Fruit fly (Drosophila melanogaster) whole organism, embryonic: Measurements from ENCODE around the gene CG4942.

ENCODE experiments used
- Ada2b ChIP-seq: fragments of 200-800 bp; sonication (Bioruptor generic); IDR thresholded peaks from 2 replicates; pipeline ENCODE4 v1.3.6; 2022; ENCODE audit warnings: missing biosample characterization, missing genetic modification characterization
- Antp ChIP-seq: fragments of 200-800 bp; sonication (Bioruptor generic); optimal IDR thresholded peaks from 3 replicates; lab custom pipeline; 2016; ENCODE audit warnings: missing biosample characterization, missing genetic modification characterization
- Bgb ChIP-seq: fragments of 200-800 bp; sonication (Bioruptor generic); IDR thresholded peaks from 2 replicates; pipeline ENCODE4 v1.3.6; 2022; ENCODE audit warnings: missing biosample characterization, missing genetic modification characterization; ENCODE audit not compliant: partially characterized antibody
- CG10274 ChIP-seq: fragments of 200-800 bp; sonication (Bioruptor generic); optimal IDR thresholded peaks from 3 replicates; lab custom pipeline; 2017; ENCODE audit warnings: missing biosample characterization, mild to moderate bottlenecking, missing genetic modification characterization
- CG10321 ChIP-seq: fragments of 200-800 bp; sonication (Bioruptor generic); IDR thresholded peaks from 2 replicates; pipeline ENCODE4 v1.3.6; 2022; ENCODE audit warnings: missing biosample characterization, missing genetic modification characterization
- CG10654 ChIP-seq: fragments of 200-800 bp; sonication (Bioruptor generic); optimal IDR thresholded peaks from 2 replicates; lab custom pipeline; 2016; ENCODE audit warnings: missing biosample characterization, missing genetic modification characterization
- CG11695 ChIP-seq: fragments of 200-800 bp; sonication (Bioruptor generic); IDR thresholded peaks from 3 replicates; pipeline ENCODE4 v1.3.6; 2022; ENCODE audit warnings: missing biosample characterization, missing genetic modification characterization
- CG11696 ChIP-seq: fragments of 200-800 bp; sonication (Bioruptor generic); IDR thresholded peaks from 2 replicates; pipeline ENCODE4 v1.3.6; 2022; ENCODE audit warnings: missing biosample characterization, missing genetic modification characterization
- CG12219 ChIP-seq: fragments of 200-800 bp; sonication (Bioruptor generic); optimal IDR thresholded peaks from 3 replicates; lab custom pipeline; 2018; ENCODE audit warnings: missing biosample characterization, mild to moderate bottlenecking, missing genetic modification characterization
- CG15011 ChIP-seq: fragments of 200-800 bp; sonication (Bioruptor generic); optimal IDR thresholded peaks from 3 replicates; lab custom pipeline; 2018; ENCODE audit warnings: missing biosample characterization, mild to moderate bottlenecking, missing genetic modification characterization
- CG18476 ChIP-seq: fragments of 200-800 bp; sonication (Bioruptor generic); optimal IDR thresholded peaks from 2 replicates; lab custom pipeline; 2016; ENCODE audit warnings: missing biosample characterization, mild to moderate bottlenecking, missing genetic modification characterization
- CG2889 ChIP-seq: fragments of 200-800 bp; sonication (Bioruptor generic); IDR thresholded peaks from 3 replicates; pipeline ENCODE4 v1.3.6; 2022; ENCODE audit warnings: missing biosample characterization, missing genetic modification characterization
- CG31224 ChIP-seq: fragments of 200-800 bp; sonication (Bioruptor generic); IDR thresholded peaks from 2 replicates; pipeline ENCODE4 v1.3.6; 2022; ENCODE audit warnings: missing biosample characterization, missing genetic modification characterization
- CG31441 ChIP-seq: fragments of 200-800 bp; sonication (Bioruptor generic); IDR thresholded peaks from 2 replicates; pipeline ENCODE4 v1.3.6; 2022; ENCODE audit warnings: missing biosample characterization, missing genetic modification characterization
- CG34376 ChIP-seq: fragments of 200-800 bp; sonication (Bioruptor generic); optimal IDR thresholded peaks from 2 replicates; lab custom pipeline; 2018; ENCODE audit warnings: missing biosample characterization, mild to moderate bottlenecking, missing genetic modification characterization
- CG4820 ChIP-seq: fragments of 200-800 bp; sonication (Bioruptor generic); optimal IDR thresholded peaks from 3 replicates; lab custom pipeline; 2016; ENCODE audit warnings: missing biosample characterization, missing genetic modification characterization
- CG4854 ChIP-seq: fragments of 200-800 bp; sonication (Bioruptor generic); optimal IDR thresholded peaks from 2 replicates; lab custom pipeline; 2016; ENCODE audit warnings: missing biosample characterization, missing genetic modification characterization, inconsistent platforms
- CG5180 ChIP-seq: fragments of 200-800 bp; sonication (Bioruptor generic); optimal IDR thresholded peaks from 3 replicates; lab custom pipeline; 2017; ENCODE audit warnings: missing biosample characterization, missing genetic modification characterization, mild to moderate bottlenecking, moderate library complexity, missing genetic modification reagents
- CG8089 ChIP-seq: fragments of 200-800 bp; sonication (Bioruptor generic); optimal IDR thresholded peaks from 3 replicates; lab custom pipeline; 2016; ENCODE audit warnings: missing biosample characterization, missing genetic modification characterization
- CG8359 ChIP-seq: fragments of 200-800 bp; sonication (Bioruptor generic); optimal IDR thresholded peaks from 2 replicates; lab custom pipeline; 2017; ENCODE audit warnings: missing biosample characterization, mild to moderate bottlenecking, missing genetic modification characterization, borderline replicate concordance
- CG9437 ChIP-seq: fragments of 200-800 bp; sonication (Bioruptor generic); optimal IDR thresholded peaks from 2 replicates; lab custom pipeline; 2018; ENCODE audit warnings: missing biosample characterization, mild to moderate bottlenecking, missing genetic modification characterization
- Chrac-16 ChIP-seq: fragments of 200-800 bp; sonication (Bioruptor generic); optimal IDR thresholded peaks from 3 replicates; lab custom pipeline; 2016; ENCODE audit warnings: missing biosample characterization, missing genetic modification characterization
- CkIIα-i1 ChIP-seq: fragments of 200-800 bp; sonication (Bioruptor generic); IDR thresholded peaks from 2 replicates; pipeline ENCODE4 v1.3.6; 2022; ENCODE audit warnings: missing biosample characterization, missing genetic modification characterization
- CrebB ChIP-seq: fragments of 200-800 bp; sonication (Bioruptor generic); optimal IDR thresholded peaks from 3 replicates; lab custom pipeline; 2018; ENCODE audit warnings: missing biosample characterization, mild to moderate bottlenecking, missing genetic modification characterization
- Deaf1 ChIP-seq: fragments of 200-800 bp; optimal IDR thresholded peaks from 3 replicates; lab custom pipeline; 2019; ENCODE audit warnings: missing biosample characterization, mild to moderate bottlenecking, missing genetic modification characterization, moderate library complexity
- ERR ChIP-seq: fragments of 200-800 bp; sonication (Bioruptor generic); optimal IDR thresholded peaks from 2 replicates; lab custom pipeline; 2016; ENCODE audit warnings: missing biosample characterization, missing genetic modification characterization
- Lhr ChIP-seq: fragments of 200-800 bp; sonication (Bioruptor generic); optimal IDR thresholded peaks from 3 replicates; lab custom pipeline; 2017; ENCODE audit warnings: mild to moderate bottlenecking, missing biosample characterization, missing genetic modification reagents, missing genetic modification characterization
- NK7.1 ChIP-seq: fragments of 200-800 bp; sonication (Bioruptor generic); optimal IDR thresholded peaks from 3 replicates; lab custom pipeline; 2016; ENCODE audit warnings: missing biosample characterization, missing genetic modification characterization
- Side ChIP-seq: fragments of 200-800 bp; sonication (Bioruptor generic); optimal IDR thresholded peaks from 2 replicates; lab custom pipeline; 2016; ENCODE audit warnings: missing biosample characterization, missing genetic modification characterization
- Sry-δ ChIP-seq: fragments of 200-800 bp; sonication (Bioruptor generic); optimal IDR thresholded peaks from 2 replicates; lab custom pipeline; 2016; ENCODE audit warnings: missing biosample characterization, missing genetic modification characterization
- Usf ChIP-seq: fragments of 200-800 bp; sonication (Bioruptor generic); optimal IDR thresholded peaks from 2 replicates; lab custom pipeline; 2017; ENCODE audit warnings: missing genotype, missing biosample characterization, missing genetic modification characterization
- ac ChIP-seq: fragments of 200-800 bp; sonication (Bioruptor generic); optimal IDR thresholded peaks from 3 replicates; lab custom pipeline; 2017; ENCODE audit warnings: missing biosample characterization, mild to moderate bottlenecking, missing genetic modification characterization
- aop ChIP-seq: fragments of 200-800 bp; sonication (Bioruptor generic); IDR thresholded peaks from 2 replicates; pipeline ENCODE4 v1.3.6; 2022; ENCODE audit warnings: missing biosample characterization, missing genetic modification characterization
- ara ChIP-seq: fragments of 200-800 bp; sonication (Bioruptor generic); IDR thresholded peaks from 2 replicates; pipeline ENCODE4 v1.3.6; 2022; ENCODE audit warnings: missing biosample characterization, missing genetic modification characterization
- ash1 ChIP-seq: fragments of 200-800 bp; sonication (Bioruptor generic); optimal IDR thresholded peaks from 2 replicates; lab custom pipeline; 2018; ENCODE audit warnings: missing biosample characterization, mild to moderate bottlenecking, missing genetic modification characterization
- bowl ChIP-seq: fragments of 200-800 bp; sonication (Bioruptor generic); IDR thresholded peaks from 2 replicates; pipeline ENCODE4 v1.3.6; 2022; ENCODE audit warnings: missing biosample characterization, missing genetic modification characterization
- br ChIP-seq: fragments of >200 bp; optimal IDR thresholded peaks from 2 replicates; lab custom pipeline; 2017
- cg ChIP-seq: fragments of 200-800 bp; sonication (Bioruptor generic); optimal IDR thresholded peaks from 3 replicates; lab custom pipeline; 2019; ENCODE audit warnings: missing biosample characterization, mild to moderate bottlenecking, missing genetic modification characterization, moderate library complexity
- chif ChIP-seq, 2 experiments: fragments of 200-800 bp; sonication (Bioruptor generic); optimal IDR thresholded peaks; 3 replicates each; lab custom pipeline; 2016; ENCODE audit warnings: missing biosample characterization in 2 of 2, missing genetic modification characterization in 2 of 2
- crp ChIP-seq, 2 experiments: fragments of 200-800 bp; sonication (Bioruptor generic); optimal IDR thresholded peaks; 2 replicates in 1 of 2; 3 replicates in 1 of 2; lab custom pipeline; 2017; ENCODE audit warnings: missing biosample characterization in 2 of 2, missing genetic modification characterization in 2 of 2, mild to moderate bottlenecking in 1 of 2, moderate library complexity in 1 of 2
- danr ChIP-seq: fragments of 200-800 bp; sonication (Bioruptor generic); IDR thresholded peaks from 2 replicates; pipeline ENCODE4 v1.3.6; 2022; ENCODE audit warnings: missing biosample characterization, missing genetic modification characterization
- dati ChIP-seq: fragments of 200-800 bp; sonication (Bioruptor generic); IDR thresholded peaks from 2 replicates; pipeline ENCODE4 v1.3.6; 2022; ENCODE audit warnings: missing biosample characterization, missing genetic modification characterization
- eyg ChIP-seq: fragments of 200-800 bp; sonication (Bioruptor generic); optimal IDR thresholded peaks from 3 replicates; lab custom pipeline; 2016; ENCODE audit warnings: missing biosample characterization, missing genetic modification characterization
- gsb ChIP-seq: fragments of 200-800 bp; sonication (Bioruptor generic); IDR thresholded peaks from 2 replicates; pipeline ENCODE4 v1.3.6; 2022; ENCODE audit warnings: missing biosample characterization, missing genetic modification characterization
- kah ChIP-seq: fragments of 200-800 bp; sonication (Bioruptor generic); optimal IDR thresholded peaks from 2 replicates; lab custom pipeline; 2018; ENCODE audit warnings: missing biosample characterization, mild to moderate bottlenecking, missing genetic modification characterization
- kay ChIP-seq: fragments of 200-800 bp; sonication (Bioruptor generic); optimal IDR thresholded peaks from 2 replicates; lab custom pipeline; 2016; ENCODE audit warnings: missing biosample characterization, missing genetic modification characterization
- prd ChIP-seq, 3 experiments: fragments of >200 bp in 2 of 3; fragments of 200-800 bp in 1 of 3; sonication (Bioruptor generic) in 1 of 3; optimal IDR thresholded peaks in 2 of 3; IDR thresholded peaks in 1 of 3; 2 replicates in 2 of 3; 3 replicates in 1 of 3; pipeline versions ENCODE4 v1.3.6 to Lab custom; 2017 to 2022; ENCODE audit warnings: missing biosample characterization in 1 of 3, missing genetic modification characterization in 1 of 3
- pzg ChIP-seq: fragments of 200-800 bp; sonication (Bioruptor generic); optimal IDR thresholded peaks from 3 replicates; lab custom pipeline; 2018; ENCODE audit warnings: missing biosample characterization, mild to moderate bottlenecking, missing genetic modification characterization, moderate library complexity
- sr ChIP-seq: fragments of 200-800 bp; sonication (Bioruptor generic); IDR thresholded peaks from 3 replicates; pipeline ENCODE4 v1.3.6; 2022; ENCODE audit warnings: missing biosample characterization, missing genetic modification characterization
- tin ChIP-seq: fragments of 200-800 bp; sonication (Bioruptor generic); optimal IDR thresholded peaks from 3 replicates; lab custom pipeline; 2016; ENCODE audit warnings: missing biosample characterization, missing genetic modification characterization

The CG4942 gene

dm6 chr3L:9033999-9034626 is 38.8 kb upstream of the CG4942 start (continued):
- 0 out of 3 replicates have a peak, but pooled peaks have one; percentile 52 for TF ChIP-seq CG11695 (GFP tag; lab: Robert Waterston, UW)
- TF ChIP-seq CrebB = no peak
- no peak for TF ChIP-seq Usf (GFP tag; lab: Kevin White, UChicago)
- no peak for TF ChIP-seq aop (GFP tag; lab: Robert Waterston, UW)
- TF ChIP-seq CG15011 (GFP tag; lab: Kevin White, UChicago) = peak; percentile 30
- TF ChIP-seq ac (GFP tag; lab: Kevin White, UChicago) = peak; percentile 37
- TF ChIP-seq CG10321 (GFP tag; lab: Robert Waterston, UW) = peak; percentile 26; the same call in 1 of the 2 replicates
- no peak for TF ChIP-seq NK7.1 (GFP tag; lab: Kevin White, UChicago)
- TF ChIP-seq CG11696 (GFP tag; lab: Robert Waterston, UW) = 0 out of 2 replicates have a peak, but pooled peaks have one; percentile 15
- TF ChIP-seq Antp (GFP tag; lab: Kevin White, UChicago) = no peak
- TF ChIP-seq CG18476 (GFP tag; lab: Kevin White, UChicago) = peak; percentile 73
- peak; percentile 8 for TF ChIP-seq CG10274 (GFP tag; lab: Kevin White, UChicago)
- TF ChIP-seq Ada2b (GFP tag; lab: Robert Waterston, UW) = peak; percentile 57; the same call in 1 of the 2 replicates
- TF ChIP-seq CG34376 = no peak
- no peak for TF ChIP-seq Lhr (GFP tag; lab: Kevin White, UChicago)
- TF ChIP-seq prd (optimal IDR thresholded peaks at IDR 0.05; lab: Kevin White, UChicago) = no peak
- TF ChIP-seq prd (GFP tag; IDR thresholded peaks at IDR 0.05; lab: Robert Waterston, UW) = peak; percentile 91
- TF ChIP-seq Side (GFP tag; lab: Kevin White, UChicago) = no peak
- TF ChIP-seq CG9437 (GFP tag; lab: Kevin White, UChicago) = no peak
- TF ChIP-seq CG12219 (GFP tag; lab: Kevin White, UChicago) = no peak
- TF ChIP-seq CG2889 (GFP tag; lab: Robert Waterston, UW) = 0 out of 3 replicates have a peak, but pooled peaks have one; percentile 24
- peak; percentile 36 for TF ChIP-seq CG4854 (GFP tag; lab: Kevin White, UChicago)
- TF ChIP-seq CG31441 = peak; percentile 57
- TF ChIP-seq Sry-δ = peak; percentile 33
- TF ChIP-seq Deaf1 (tag; lab: Kevin White, UChicago) = peak; percentile 70
- no peak for TF ChIP-seq eyg
- peak; percentile 51 for TF ChIP-seq Chrac-16 (GFP tag; lab: Kevin White, UChicago)
- no peak for TF ChIP-seq crp (GFP tag; optimal IDR thresholded peaks at IDR 0.05; lab: Kevin White, UChicago)
- TF ChIP-seq chif (GFP tag; optimal IDR thresholded peaks at IDR 0.05; lab: Kevin White, UChicago) = peak; percentile 43 to 60
- TF ChIP-seq dati (GFP tag; lab: Robert Waterston, UW) = no peak; the same call in 1 of the 2 replicates
- TF ChIP-seq CkIIα-i1 (GFP tag; lab: Robert Waterston, UW) = no peak
- no peak for TF ChIP-seq bowl (GFP tag; lab: Robert Waterston, UW)
- TF ChIP-seq danr (GFP tag; lab: Robert Waterston, UW) = peak; percentile 65
- TF ChIP-seq br (lab: Kevin White, UChicago) = no peak
- TF ChIP-seq tin (GFP tag; lab: Kevin White, UChicago) = peak; percentile 74
- no peak for TF ChIP-seq gsb (GFP tag; lab: Robert Waterston, UW)
- TF ChIP-seq CG8359 (GFP tag; lab: Kevin White, UChicago) = peak; percentile 72
- TF ChIP-seq CG4820 = peak; percentile 86
- TF ChIP-seq kah (GFP tag; lab: Kevin White, UChicago) = peak; percentile 37
- TF ChIP-seq ERR = no peak
- peak; percentile 18; the same call in 1 of the 2 replicates for TF ChIP-seq CG31224 (GFP tag; lab: Robert Waterston, UW)
- peak; percentile 61 for TF ChIP-seq CG10654 (GFP tag; lab: Kevin White, UChicago)
- TF ChIP-seq CG8089 = peak; percentile 42
- no peak for TF ChIP-seq Bgb (GFP tag; lab: Robert Waterston, UW)
- no peak for TF ChIP-seq cg (GFP tag; lab: Kevin White, UChicago)
- no peak for TF ChIP-seq pzg (GFP tag; lab: Kevin White, UChicago)
- TF ChIP-seq kay = no peak
- no peak for TF ChIP-seq sr (GFP tag; lab: Robert Waterston, UW)
- peak; percentile 90 for TF ChIP-seq ara (GFP tag; lab: Robert Waterston, UW)
- TF ChIP-seq ash1 (GFP tag; lab: Kevin White, UChicago) = no peak
- TF ChIP-seq CG5180 = peak; percentile 43
